Worm (Caenorhabditis elegans) whole organism, L4/young adult: ENCODE results near the gene atx-3.

Experiments used
- W03F9.2 ChIP-seq: fragments of 150-350 bp; optimal IDR thresholded peaks from 2 replicates; lab custom pipeline; 2014; ENCODE audit warnings: missing biosample characterization, missing genetic modification characterization
- dao-5 ChIP-seq: sonication (generic microtip); optimal IDR thresholded peaks from 2 replicates; lab custom pipeline; 2016; ENCODE audit warnings: missing genotype, missing genetic modification characterization, moderate library complexity, missing compliant biosample characterization
- him-1 ChIP-seq: sonication (generic microtip); optimal IDR thresholded peaks from 2 replicates; lab custom pipeline; 2016; ENCODE audit warnings: missing genotype, missing genetic modification reagents, missing genetic modification characterization, missing compliant biosample characterization

DNA sequence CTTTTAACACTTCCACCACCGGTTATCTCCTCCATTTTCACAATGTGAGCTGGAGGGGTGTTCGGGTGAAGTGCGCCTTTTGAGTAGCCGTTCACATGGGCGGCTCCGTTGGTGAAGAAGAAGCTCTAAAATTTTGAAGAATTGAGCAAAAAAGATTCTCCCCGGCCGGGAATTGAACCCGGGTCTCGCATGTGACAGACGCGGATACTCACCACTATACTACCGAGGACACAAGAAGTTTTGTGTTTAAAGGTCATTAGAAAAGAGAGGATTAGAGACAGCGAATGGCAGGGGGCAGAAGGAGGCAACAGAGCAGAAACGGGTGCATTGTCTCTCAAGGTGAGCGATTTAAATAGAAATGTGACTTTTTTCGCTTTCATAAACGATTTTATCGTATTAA is 25.6 kb downstream of the atx-3 start:
- TF ChIP-seq dao-5 (tag; lab: Kevin White, UChicago) (no peak), W03F9.2 (tag; lab: Kevin White, UChicago) (no peak), him-1 (peak; percentile 37)
